Fruit fly (Drosophila melanogaster): Measurements from ENCODE around the gene Diap1.

The Diap1 gene

dm6 chr3L:16037690-16038332 is 13.0 kb downstream of the Diap1 start (continued):
- TF ChIP-seq fd85E (GFP tag; optimal IDR thresholded peaks at IDR 0.05) (peak; percentile 10), Sox14 (GFP tag; optimal IDR thresholded peaks at IDR 0.05) (peak; percentile 77), CG10669 (GFP tag; optimal IDR thresholded peaks at IDR 0.05) (no peak), Eip93F (GFP tag; optimal IDR thresholded peaks at IDR 0.05) (peak; percentile 92), CG10631 (GFP tag; optimal IDR thresholded peaks at IDR 0.05) (no peak), CG3919 (GFP tag; optimal IDR thresholded peaks at IDR 0.05) (peak; percentile 21), CG7368 (GFP tag; optimal IDR thresholded peaks at IDR 0.05) (no peak), net (GFP tag; optimal IDR thresholded peaks at IDR 0.05) (no peak), topi (GFP tag; optimal IDR thresholded peaks at IDR 0.05) (peak; percentile 59), CG6792 (GFP tag; optimal IDR thresholded peaks at IDR 0.05) (no peak), CG6163 (GFP tag; IDR thresholded peaks at IDR 0.05) (peak; percentile 68; the same call in 1 of the 3 replicates), acj6 (GFP tag; optimal IDR thresholded peaks at IDR 0.05) (no peak), Hr39 (GFP tag; optimal IDR thresholded peaks at IDR 0.05) (no peak), CG15336 (GFP tag; IDR thresholded peaks at IDR 0.05) (0 out of 2 replicates have a peak, but pooled peaks have one; percentile 11), CG34406 (GFP tag; optimal IDR thresholded peaks at IDR 0.05) (peak; percentile 17), vri (GFP tag; optimal IDR thresholded peaks at IDR 0.05) (peak; percentile 98), Met (GFP tag; optimal IDR thresholded peaks at IDR 0.05) (peak; percentile 32), fd59A (GFP tag; optimal IDR thresholded peaks at IDR 0.05) (no peak), CG32006 (GFP tag; optimal IDR thresholded peaks at IDR 0.05) (peak; percentile 19), CG6276 (GFP tag; optimal IDR thresholded peaks at IDR 0.05) (peak; percentile 1), CG11762 (GFP tag; optimal IDR thresholded peaks at IDR 0.05; ENCODE audit: insufficient read depth) (no peak), ss (GFP tag; optimal IDR thresholded peaks at IDR 0.05) (peak; percentile 2 to 53), Ets96B (tag; optimal IDR thresholded peaks at IDR 0.05) (peak; percentile 19), esn (GFP tag; optimal IDR thresholded peaks at IDR 0.05) (no peak), Hr38 (GFP tag; optimal IDR thresholded peaks at IDR 0.05) (no peak), spab (GFP tag; optimal IDR thresholded peaks at IDR 0.05) (no peak), Ets21C (GFP tag; optimal IDR thresholded peaks at IDR 0.05) (no peak), dac (GFP tag; optimal IDR thresholded peaks at IDR 0.05) (no peak), CG6808 (GFP tag; optimal IDR thresholded peaks at IDR 0.05) (peak; percentile 20), OdsH (GFP tag; optimal IDR thresholded peaks at IDR 0.05) (no peak)

- TF ChIP-seq Blimp-1 (GFP tag; optimal IDR thresholded peaks at IDR 0.05) (peak; percentile 37), Lpt (GFP tag; optimal IDR thresholded peaks at IDR 0.05) (peak; percentile 72), CG32006 (GFP tag; optimal IDR thresholded peaks at IDR 0.05) (peak; percentile 75), Ets21C (GFP tag; optimal IDR thresholded peaks at IDR 0.05) (peak; percentile 43), Gug (GFP tag; IDR thresholded peaks at IDR 0.05) (peak; percentile 73), Ets96B (tag; optimal IDR thresholded peaks at IDR 0.05) (peak; percentile 59), CG10669 (GFP tag; optimal IDR thresholded peaks at IDR 0.05) (peak; percentile 68), CG11762 (GFP tag; optimal IDR thresholded peaks at IDR 0.05; ENCODE audit: insufficient read depth) (peak; percentile 53), CG6276 (GFP tag; optimal IDR thresholded peaks at IDR 0.05) (peak; percentile 76), Eip75B (GFP tag; optimal IDR thresholded peaks at IDR 0.05) (peak; percentile 84), svp (GFP tag) (peak; percentile 88), vri (GFP tag; optimal IDR thresholded peaks at IDR 0.05) (no peak), esn (GFP tag; optimal IDR thresholded peaks at IDR 0.05) (peak; percentile 78), eg (GFP tag; IDR thresholded peaks at IDR 0.05) (peak; percentile 89), CG16779 (tag; optimal IDR thresholded peaks at IDR 0.05) (peak; percentile 55), ss (GFP tag; optimal IDR thresholded peaks at IDR 0.05) (peak; percentile 3 to 49), Hr4 (GFP tag; optimal IDR thresholded peaks at IDR 0.05) (peak; percentile 78), dsx (GFP tag; optimal IDR thresholded peaks at IDR 0.05; ENCODE audit: poor library complexity, severe bottlenecking) (peak; percentile 42), CG8319 (GFP tag; optimal IDR thresholded peaks at IDR 0.05) (no peak), Eip78C (GFP tag) (peak; percentile 94), CG3919 (GFP tag; optimal IDR thresholded peaks at IDR 0.05) (peak; percentile 83), fd85E (GFP tag; optimal IDR thresholded peaks at IDR 0.05) (no peak), Sox14 (GFP tag; optimal IDR thresholded peaks at IDR 0.05) (peak; percentile 74), CG34406 (GFP tag; optimal IDR thresholded peaks at IDR 0.05) (peak; percentile 74), CG8632 (GFP tag; optimal IDR thresholded peaks at IDR 0.05) (peak; percentile 51), CG31627 (GFP tag; optimal IDR thresholded peaks at IDR 0.05) (peak; percentile 73), Sox102F (GFP tag; optimal IDR thresholded peaks at IDR 0.05) (peak; percentile 76), CG7368 (GFP tag; optimal IDR thresholded peaks at IDR 0.05) (peak; percentile 50), acj6 (GFP tag; optimal IDR thresholded peaks at IDR 0.05) (peak; percentile 66), CG6808 (GFP tag; optimal IDR thresholded peaks at IDR 0.05) (peak; percentile 70), pdm3 (GFP tag; optimal IDR thresholded peaks at IDR 0.05) (peak; percentile 75), Eip93F (GFP tag; optimal IDR thresholded peaks at IDR 0.05) (no peak), achi (GFP tag; optimal IDR thresholded peaks at IDR 0.05) (peak; percentile 70), CG4318 (GFP tag; optimal IDR thresholded peaks at IDR 0.05) (peak; percentile 35)
Observed at dm6 chr3L:16037048-16037477, 13.8 kb downstream of the Diap1 start.
